Worm (Caenorhabditis elegans) whole organism, mixed stage, embryonic: ENCODE results near the gene ZK673.1.

Experiments
- M03D4.4 ChIP-seq: sonication (generic microtip); optimal IDR thresholded peaks from 2 replicates; lab custom pipeline; 2017; ENCODE audit warnings: mild to moderate bottlenecking, missing genetic modification characterization, missing compliant biosample characterization
- bed-3 ChIP-seq: fragments of 200-800 bp; sonication (Bioruptor generic); optimal IDR thresholded peaks from 3 replicates; lab custom pipeline; 2018; ENCODE audit warnings: mild to moderate bottlenecking, missing genetic modification characterization, moderate library complexity, missing compliant biosample characterization
- blmp-1 ChIP-seq: fragments of 150-350 bp; optimal IDR thresholded peaks from 2 replicates; lab custom pipeline; 2014; ENCODE audit warnings: missing biosample characterization, missing genetic modification characterization
- ceh-39 ChIP-seq: fragments of 150-350 bp; optimal IDR thresholded peaks from 2 replicates; lab custom pipeline; 2014; ENCODE audit warnings: missing biosample characterization, missing genetic modification characterization
- ceh-83 ChIP-seq: fragments of 200-800 bp; sonication (Bioruptor generic); optimal IDR thresholded peaks from 2 replicates; lab custom pipeline; 2018; ENCODE audit warnings: mild to moderate bottlenecking, missing genetic modification characterization, missing compliant biosample characterization
- ces-1 ChIP-seq: fragments of 150-350 bp; optimal IDR thresholded peaks from 2 replicates; lab custom pipeline; 2014; ENCODE audit warnings: missing biosample characterization, missing genetic modification reagents, missing genetic modification characterization
- cnd-1 ChIP-seq: fragments of 200-800 bp; sonication (Bioruptor generic); optimal IDR thresholded peaks from 2 replicates; lab custom pipeline; 2018; ENCODE audit warnings: mild to moderate bottlenecking, missing genetic modification characterization, missing compliant biosample characterization
- drap-1 ChIP-seq: fragments of 200-800 bp; sonication (Bioruptor generic); optimal IDR thresholded peaks from 3 replicates; lab custom pipeline; 2018; ENCODE audit warnings: mild to moderate bottlenecking, missing genetic modification characterization, missing compliant biosample characterization
- elt-1 ChIP-seq: sonication (generic microtip); optimal IDR thresholded peaks from 2 replicates; lab custom pipeline; 2017; ENCODE audit warnings: missing genetic modification characterization, mild to moderate bottlenecking, missing compliant biosample characterization, antibody characterized with exemption, moderate library complexity, borderline replicate concordance; ENCODE audit not compliant: insufficient read depth
- elt-3 ChIP-seq: fragments of 150-350 bp; optimal IDR thresholded peaks from 2 replicates; lab custom pipeline; 2014; ENCODE audit warnings: missing biosample characterization, missing genetic modification characterization
- flh-1 ChIP-seq: fragments of 200-800 bp; sonication (Bioruptor generic); optimal IDR thresholded peaks from 2 replicates; lab custom pipeline; 2018; ENCODE audit warnings: mild to moderate bottlenecking, missing genetic modification characterization, moderate library complexity, missing compliant biosample characterization
- ham-2 ChIP-seq: fragments of 200-800 bp; sonication (Bioruptor generic); optimal IDR thresholded peaks from 2 replicates; lab custom pipeline; 2018; ENCODE audit warnings: mild to moderate bottlenecking, missing genetic modification characterization, missing compliant biosample characterization
- hlh-1 ChIP-seq: fragments of 150-350 bp; optimal IDR thresholded peaks from 2 replicates; lab custom pipeline; 2014; ENCODE audit warnings: missing biosample characterization, missing genetic modification reagents, missing genetic modification characterization
- lin-13 ChIP-seq: fragments of 150-350 bp; optimal IDR thresholded peaks from 2 replicates; lab custom pipeline; 2014; ENCODE audit warnings: missing biosample characterization, missing genetic modification characterization
- lin-32 ChIP-seq: fragments of 200-800 bp; sonication (Bioruptor generic); optimal IDR thresholded peaks from 2 replicates; lab custom pipeline; 2018; ENCODE audit warnings: mild to moderate bottlenecking, missing genetic modification characterization, missing compliant biosample characterization
- lsy-2 ChIP-seq: fragments of 150-350 bp; optimal IDR thresholded peaks from 2 replicates; lab custom pipeline; 2014; ENCODE audit warnings: missing biosample characterization, missing genetic modification characterization
- mab-5 ChIP-seq: fragments of 150-350 bp; optimal IDR thresholded peaks from 2 replicates; lab custom pipeline; 2014; ENCODE audit warnings: missing biosample characterization, missing genetic modification characterization
- mep-1 ChIP-seq: fragments of 150-350 bp; optimal IDR thresholded peaks from 2 replicates; lab custom pipeline; 2017; ENCODE audit warnings: missing biosample characterization, missing genetic modification reagents, missing genetic modification characterization, inconsistent platforms
- mls-2 ChIP-seq: sonication (generic microtip); optimal IDR thresholded peaks from 2 replicates; lab custom pipeline; 2016; ENCODE audit warnings: mild to moderate bottlenecking, missing genetic modification characterization, moderate library complexity, missing compliant biosample characterization
- nhr-12 ChIP-seq: fragments of 150-350 bp; optimal IDR thresholded peaks from 2 replicates; lab custom pipeline; 2014; ENCODE audit warnings: missing biosample characterization, missing genetic modification characterization
- nhr-2 ChIP-seq: fragments of 150-350 bp; optimal IDR thresholded peaks from 2 replicates; lab custom pipeline; 2014; ENCODE audit warnings: missing biosample characterization, missing genetic modification characterization
- nhr-28 ChIP-seq: fragments of 150-350 bp; optimal IDR thresholded peaks from 2 replicates; lab custom pipeline; 2014; ENCODE audit warnings: missing biosample characterization, missing genetic modification characterization
- nhr-76 ChIP-seq: sonication (generic microtip); optimal IDR thresholded peaks from 2 replicates; lab custom pipeline; 2017; ENCODE audit warnings: missing biosample characterization, missing genetic modification characterization
- pha-4 ChIP-seq: fragments of 150-350 bp; optimal IDR thresholded peaks from 2 replicates; lab custom pipeline; 2018; ENCODE audit warnings: missing biosample characterization, missing genetic modification reagents, missing genetic modification characterization
- sem-2 ChIP-seq: fragments of 200-800 bp; sonication (Bioruptor generic); optimal IDR thresholded peaks from 2 replicates; lab custom pipeline; 2018; ENCODE audit warnings: mild to moderate bottlenecking, missing genetic modification characterization, missing compliant biosample characterization
- sptf-1 ChIP-seq: sonication (generic microtip); optimal IDR thresholded peaks from 2 replicates; lab custom pipeline; 2017; ENCODE audit warnings: mild to moderate bottlenecking, missing genetic modification characterization, moderate library complexity, missing compliant biosample characterization
- tbx-8 ChIP-seq: fragments of 200-800 bp; sonication (Bioruptor generic); optimal IDR thresholded peaks from 2 replicates; lab custom pipeline; 2018; ENCODE audit warnings: mild to moderate bottlenecking, missing genetic modification characterization, moderate library complexity, missing compliant biosample characterization
- unc-120 ChIP-seq: sonication (generic microtip); optimal IDR thresholded peaks from 2 replicates; lab custom pipeline; 2017; ENCODE audit warnings: missing genetic modification characterization, missing compliant biosample characterization; ENCODE audit not compliant: poor library complexity, severe bottlenecking
- unc-62 ChIP-seq: fragments of 150-350 bp; optimal IDR thresholded peaks from 2 replicates; lab custom pipeline; 2014; ENCODE audit warnings: missing biosample characterization, missing genetic modification reagents, missing genetic modification characterization
- zip-8 ChIP-seq: fragments of 150-350 bp; optimal IDR thresholded peaks from 2 replicates; lab custom pipeline; 2014; ENCODE audit warnings: missing biosample characterization, missing genetic modification characterization

Gene ZK673.1

DNA sequence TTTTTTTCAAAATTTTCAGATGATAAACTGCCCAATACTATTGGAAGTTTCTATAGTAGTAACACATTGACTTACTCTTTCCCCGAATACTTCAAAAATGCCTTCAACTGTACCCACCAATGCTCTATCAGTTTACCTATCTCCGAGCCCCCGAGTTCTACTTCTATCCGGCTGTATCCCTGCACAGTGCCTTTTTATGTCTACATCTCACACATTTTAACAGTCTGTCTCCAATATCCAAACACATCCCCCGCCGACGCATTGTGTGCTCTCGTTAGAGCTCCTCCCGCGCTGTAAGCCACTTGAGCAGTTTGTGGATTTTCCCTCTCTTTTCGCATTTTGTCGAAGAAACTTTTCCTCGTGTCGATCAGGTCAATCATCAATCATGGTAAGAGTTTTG lies 23.6 kb downstream of the ZK673.1 start, which contains the start of gene tnc-2:
Gene tnc-2, plus strand, starts transcription at position 301 of the 400 bp plus-strand sequence.
- TF ChIP-seq nhr-76 (tag; lab: Kevin White, UChicago) (no peak), mep-1 (tag; lab: Kevin White, UChicago) (no peak), ham-2 (GFP tag; lab: Kevin White, UChicago) (no peak), ceh-39 (no peak), tbx-8 (GFP tag; lab: Kevin White, UChicago) (no peak), drap-1 (GFP tag; lab: Kevin White, UChicago) (no peak), nhr-28 (tag; lab: Kevin White, UChicago) (no peak), lsy-2 (tag; lab: Kevin White, UChicago) (no peak)

- TF ChIP-seq elt-1 (tag; lab: Kevin White, UChicago): no peak
- TF ChIP-seq blmp-1: no peak
- TF ChIP-seq ceh-83 (GFP tag; lab: Kevin White, UChicago): no peak
- TF ChIP-seq unc-62 (GFP tag; lab: Kevin White, UChicago): no peak
- TF ChIP-seq unc-120: no peak
Measured at ce11 chrII:10470159-10470558, 27.2 kb downstream of the ZK673.1 start, which contains the start of gene clec-143. clec-143 (minus strand) TSS chrII:10470297.

- no peak for TF ChIP-seq ceh-83 (GFP tag; lab: Kevin White, UChicago)
- TF ChIP-seq hlh-1 (tag; lab: Kevin White, UChicago): no peak
- TF ChIP-seq sem-2 (GFP tag; lab: Kevin White, UChicago): no peak
- TF ChIP-seq ces-1: no peak
- no peak for TF ChIP-seq sptf-1 (tag; lab: Kevin White, UChicago)
- TF ChIP-seq pha-4 (tag; lab: Kevin White, UChicago): no peak
- TF ChIP-seq bed-3 (GFP tag; lab: Kevin White, UChicago): no peak
- no peak for TF ChIP-seq zip-8 (tag; lab: Kevin White, UChicago)
- no peak for TF ChIP-seq lin-32 (GFP tag; lab: Kevin White, UChicago)
- no peak for TF ChIP-seq mab-5 (tag; lab: Kevin White, UChicago)
- no peak for TF ChIP-seq nhr-12 (tag; lab: Kevin White, UChicago)
- no peak for TF ChIP-seq flh-1 (GFP tag; lab: Kevin White, UChicago)
- no peak for TF ChIP-seq nhr-28 (tag; lab: Kevin White, UChicago)
- no peak for TF ChIP-seq nhr-76 (tag; lab: Kevin White, UChicago)
- TF ChIP-seq elt-1 (tag; lab: Kevin White, UChicago): no peak
- TF ChIP-seq blmp-1: no peak
- no peak for TF ChIP-seq cnd-1
- TF ChIP-seq unc-120: no peak
- TF ChIP-seq elt-3: no peak
- no peak for TF ChIP-seq nhr-2 (tag; lab: Kevin White, UChicago)
Measured at ce11 chrII:10471247-10471646, 28.3 kb downstream of the ZK673.1 start, which contains the start of gene ZK666.1. ZK666.1 (minus strand) TSS chrII:10471347.

- no peak for TF ChIP-seq tbx-8 (GFP tag; lab: Kevin White, UChicago)
- TF ChIP-seq pha-4 (tag; lab: Kevin White, UChicago): no peak
- no peak for TF ChIP-seq nhr-12 (tag; lab: Kevin White, UChicago)
- no peak for TF ChIP-seq lsy-2 (tag; lab: Kevin White, UChicago)
- no peak for TF ChIP-seq lin-13 (tag; lab: Kevin White, UChicago)
- no peak for TF ChIP-seq elt-3
- TF ChIP-seq mls-2 (tag; lab: Kevin White, UChicago): no peak
- no peak for TF ChIP-seq ceh-39
- TF ChIP-seq ceh-83 (GFP tag; lab: Kevin White, UChicago): no peak
- no peak for TF ChIP-seq mep-1 (tag; lab: Kevin White, UChicago)
Measured at ce11 chrII:10471790-10472189, 28.8 kb downstream of the ZK673.1 start, which contains the start of gene ZK666.2. ZK666.2 (minus strand) TSS chrII:10471890.

DNA sequence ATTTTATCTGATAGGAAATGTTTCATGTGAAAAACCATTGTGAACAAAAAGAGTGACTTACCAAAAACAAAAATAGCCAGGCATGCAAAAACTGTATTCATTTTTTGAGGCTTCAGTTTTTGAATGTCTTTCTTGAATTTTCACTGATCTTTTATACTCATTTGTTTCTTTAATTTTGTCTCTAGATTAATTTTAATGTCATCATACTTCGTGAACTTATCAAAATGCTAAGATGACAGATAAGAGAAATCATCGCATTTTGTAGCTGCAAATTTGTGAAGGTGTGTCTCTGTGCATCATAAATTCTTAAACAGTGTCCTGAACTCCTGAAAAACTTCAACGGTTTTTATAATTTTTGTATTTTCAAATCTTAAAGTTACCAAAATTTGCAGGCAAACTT lies 33.1 kb downstream of the ZK673.1 start, which contains the start of gene clec-58:
Gene clec-58, minus strand, starts transcription at position 101 of the 400 bp plus-strand sequence.
- TF ChIP-seq M03D4.4: no peak
- no peak for TF ChIP-seq elt-1 (tag; lab: Kevin White, UChicago)
- no peak for TF ChIP-seq elt-3
- TF ChIP-seq, all 35 proteins: peak for 0
